Fruit fly (Drosophila melanogaster): ENCODE results near the gene CG15741.

The CG15741 gene

dm6 chrX:11873116-11873515 is 35.3 kb upstream of the CG15741 start, which contains the start of gene CG15739:
Gene CG15739, plus strand, starts transcription at chrX:11873319.
- no peak for TF ChIP-seq Clk (GFP tag; optimal IDR thresholded peaks at IDR 0.05)
- TF ChIP-seq CG11617 (GFP tag; optimal IDR thresholded peaks at IDR 0.05): no peak
- TF ChIP-seq Hr96 (GFP tag; optimal IDR thresholded peaks at IDR 0.05): no peak
- TF ChIP-seq CG7101 (tag; optimal IDR thresholded peaks at IDR 0.05): no peak
- no peak for TF ChIP-seq toe (GFP tag; optimal IDR thresholded peaks at IDR 0.05)
- no peak for TF ChIP-seq cnc (optimal IDR thresholded peaks at IDR 0.05)
- TF ChIP-seq cic (GFP tag; optimal IDR thresholded peaks at IDR 0.05): peak; percentile 9
- no peak for TF ChIP-seq ovo (GFP tag; optimal IDR thresholded peaks at IDR 0.05)
- no peak for TF ChIP-seq CG7045 (GFP tag; optimal IDR thresholded peaks at IDR 0.05)
- no peak for TF ChIP-seq kay (GFP tag; ENCODE audit: borderline replicate concordance)
- peak; percentile 17 for TF ChIP-seq Mnt (GFP tag; optimal IDR thresholded peaks at IDR 0.05)
- TF ChIP-seq CG14711 (tag; optimal IDR thresholded peaks at IDR 0.05): no peak
- TF ChIP-seq CG5204 (GFP tag; optimal IDR thresholded peaks at IDR 0.05): no peak
- TF ChIP-seq pad (GFP tag; optimal IDR thresholded peaks at IDR 0.05): peak; percentile 95
- no peak for TF ChIP-seq Crg-1 (GFP tag; optimal IDR thresholded peaks at IDR 0.05)

dm6 chrX:11872517-11872916 is 34.7 kb upstream of the CG15741 start, which contains the start of gene BORCS5:
Gene BORCS5, minus strand, starts transcription at chrX:11872779.
- TF ChIP-seq tj (GFP tag; optimal IDR thresholded peaks at IDR 0.05) (no peak), CG1620 (GFP tag; optimal IDR thresholded peaks at IDR 0.05) (peak; percentile 18), Mnt (GFP tag; optimal IDR thresholded peaks at IDR 0.05) (no peak), Crg-1 (GFP tag; optimal IDR thresholded peaks at IDR 0.05) (no peak), CG7045 (GFP tag; optimal IDR thresholded peaks at IDR 0.05) (no peak), CG11617 (GFP tag; optimal IDR thresholded peaks at IDR 0.05) (no peak), ovo (GFP tag; optimal IDR thresholded peaks at IDR 0.05) (no peak), bab1 (GFP tag; optimal IDR thresholded peaks at IDR 0.05) (no peak)

- TF ChIP-seq CG7045 (GFP tag; optimal IDR thresholded peaks at IDR 0.05) (no peak), CG11617 (GFP tag; optimal IDR thresholded peaks at IDR 0.05) (no peak), CG33017 (tag; optimal IDR thresholded peaks at IDR 0.05) (no peak), ovo (GFP tag; optimal IDR thresholded peaks at IDR 0.05) (no peak), CG7101 (tag; optimal IDR thresholded peaks at IDR 0.05) (no peak), cnc (optimal IDR thresholded peaks at IDR 0.05) (no peak), cic (GFP tag; optimal IDR thresholded peaks at IDR 0.05) (no peak), Mnt (GFP tag; optimal IDR thresholded peaks at IDR 0.05) (no peak), tj (GFP tag; optimal IDR thresholded peaks at IDR 0.05) (no peak), Clk (GFP tag; optimal IDR thresholded peaks at IDR 0.05) (no peak), Crg-1 (GFP tag; optimal IDR thresholded peaks at IDR 0.05) (no peak), pad (GFP tag; optimal IDR thresholded peaks at IDR 0.05) (no peak), toe (GFP tag; optimal IDR thresholded peaks at IDR 0.05) (no peak), CG1620 (GFP tag; optimal IDR thresholded peaks at IDR 0.05) (no peak), CG5204 (GFP tag; optimal IDR thresholded peaks at IDR 0.05) (no peak), kay (GFP tag; ENCODE audit: borderline replicate concordance) (no peak), CG14711 (tag; optimal IDR thresholded peaks at IDR 0.05) (no peak), CG12768 (GFP tag; optimal IDR thresholded peaks at IDR 0.05) (no peak), bab1 (GFP tag; optimal IDR thresholded peaks at IDR 0.05) (no peak)
Observed at dm6 chrX:11868866-11869265, 31.0 kb upstream of the CG15741 start, which contains the start of the genes Nrd1 and CG1847. Gene Nrd1, minus strand, starts transcription at chrX:11868893. Gene CG1847, plus strand, starts transcription at chrX:11869170.

dm6 chrX:11858439-11858813 is 20.6 kb upstream of the CG15741 start:
- TF ChIP-seq CG5204 (GFP tag; optimal IDR thresholded peaks at IDR 0.05) (no peak), pad (GFP tag; optimal IDR thresholded peaks at IDR 0.05) (no peak), tj (GFP tag; optimal IDR thresholded peaks at IDR 0.05) (no peak), toe (GFP tag; optimal IDR thresholded peaks at IDR 0.05) (no peak), cic (GFP tag; optimal IDR thresholded peaks at IDR 0.05) (no peak), cnc (optimal IDR thresholded peaks at IDR 0.05) (no peak), CG33017 (tag; optimal IDR thresholded peaks at IDR 0.05) (no peak), bab1 (GFP tag; optimal IDR thresholded peaks at IDR 0.05) (no peak), CG11617 (GFP tag; optimal IDR thresholded peaks at IDR 0.05) (no peak), CG1620 (GFP tag; optimal IDR thresholded peaks at IDR 0.05) (no peak), CG7101 (tag; optimal IDR thresholded peaks at IDR 0.05) (no peak), Mnt (GFP tag; optimal IDR thresholded peaks at IDR 0.05) (no peak), ovo (GFP tag; optimal IDR thresholded peaks at IDR 0.05) (no peak), Crg-1 (GFP tag; optimal IDR thresholded peaks at IDR 0.05) (no peak), CG7045 (GFP tag; optimal IDR thresholded peaks at IDR 0.05) (no peak), kay (GFP tag; ENCODE audit: borderline replicate concordance) (no peak), CG14711 (tag; optimal IDR thresholded peaks at IDR 0.05) (no peak), Clk (GFP tag; optimal IDR thresholded peaks at IDR 0.05) (no peak), Hr96 (GFP tag; optimal IDR thresholded peaks at IDR 0.05) (no peak), CG12768 (GFP tag; optimal IDR thresholded peaks at IDR 0.05) (no peak)

DNA sequence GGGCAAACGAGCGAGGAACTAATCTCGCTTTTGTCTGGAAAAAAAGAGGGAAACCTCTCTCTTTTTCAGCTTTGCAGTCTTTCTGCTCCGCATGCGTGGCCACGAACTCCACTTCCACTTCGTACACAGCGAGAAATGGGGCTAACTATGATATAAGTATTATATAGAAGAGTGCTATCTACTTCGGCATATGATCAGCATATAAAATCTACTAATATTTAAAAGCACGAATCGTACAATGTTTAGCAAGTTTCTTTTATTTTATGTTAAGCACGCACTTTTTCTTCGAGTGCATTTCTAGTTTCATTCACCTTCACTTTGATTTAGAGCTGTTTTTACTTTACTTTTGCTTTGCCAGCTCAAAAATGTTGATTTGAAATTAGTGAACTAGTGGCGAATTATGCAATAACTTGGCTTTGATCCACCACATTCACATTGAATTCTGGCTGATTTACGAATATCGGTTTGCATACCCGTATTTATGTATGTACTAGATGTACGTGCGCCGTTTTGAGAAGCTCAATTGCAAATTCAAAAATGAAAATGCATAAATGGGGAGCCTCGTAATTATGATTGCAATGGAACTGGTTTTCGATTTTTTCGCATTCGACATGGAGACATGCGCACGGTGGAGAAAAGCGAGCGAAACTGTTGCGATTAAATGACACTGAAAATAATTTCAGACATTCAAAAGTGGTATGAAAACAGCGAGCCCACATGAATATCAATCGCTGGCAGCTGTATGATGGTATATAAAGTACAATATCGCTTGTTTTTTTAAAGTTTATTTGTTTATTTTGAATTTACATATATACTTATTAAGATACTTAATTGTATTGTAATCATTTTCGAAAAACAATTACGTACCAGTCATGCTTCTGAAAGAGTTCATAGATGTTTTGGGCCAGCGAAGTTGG is 20.0 kb upstream of the CG15741 start:
- no peak for TF ChIP-seq toe (GFP tag; optimal IDR thresholded peaks at IDR 0.05)
- TF ChIP-seq pad (GFP tag; optimal IDR thresholded peaks at IDR 0.05): no peak
- no peak for TF ChIP-seq CG7045 (GFP tag; optimal IDR thresholded peaks at IDR 0.05)
- TF ChIP-seq CG11617 (GFP tag; optimal IDR thresholded peaks at IDR 0.05): peak; percentile 36
- TF ChIP-seq tj (GFP tag; optimal IDR thresholded peaks at IDR 0.05): peak; percentile 19
- peak; percentile 29 for TF ChIP-seq CG1620 (GFP tag; optimal IDR thresholded peaks at IDR 0.05)
- TF ChIP-seq CG7101 (tag; optimal IDR thresholded peaks at IDR 0.05): peak; percentile 48
- TF ChIP-seq kay (GFP tag; ENCODE audit: borderline replicate concordance): no peak
- TF ChIP-seq CG5204 (GFP tag; optimal IDR thresholded peaks at IDR 0.05): no peak
- TF ChIP-seq bab1 (GFP tag; optimal IDR thresholded peaks at IDR 0.05): peak; percentile 97
- no peak for TF ChIP-seq Clk (GFP tag; optimal IDR thresholded peaks at IDR 0.05)
- TF ChIP-seq CG14711 (tag; optimal IDR thresholded peaks at IDR 0.05): peak; percentile 70
- TF ChIP-seq CG12768 (GFP tag; optimal IDR thresholded peaks at IDR 0.05): no peak
- TF ChIP-seq Mnt (GFP tag; optimal IDR thresholded peaks at IDR 0.05): peak; percentile 11
- no peak for TF ChIP-seq Hr96 (GFP tag; optimal IDR thresholded peaks at IDR 0.05)
- peak; percentile 3 for TF ChIP-seq Crg-1 (GFP tag; optimal IDR thresholded peaks at IDR 0.05)
- no peak for TF ChIP-seq cnc (optimal IDR thresholded peaks at IDR 0.05)
- no peak for TF ChIP-seq CG33017 (tag; optimal IDR thresholded peaks at IDR 0.05)
- TF ChIP-seq cic (GFP tag; optimal IDR thresholded peaks at IDR 0.05): no peak
- TF ChIP-seq ovo (GFP tag; optimal IDR thresholded peaks at IDR 0.05): no peak
